Fruit fly (Drosophila melanogaster) whole organism, prepupa: ENCODE data around the gene Xpac.
A peak's percentile ranks its signal among the peaks of the same experiment; 100 is the strongest.

Experiments used
- CG10631 ChIP-seq: fragments of 200-800 bp; sonication (Bioruptor generic); optimal IDR thresholded peaks from 2 replicates; lab custom pipeline; 2016; ENCODE audit warnings: missing biosample characterization, missing genetic modification characterization
- CG10669 ChIP-seq: fragments of 200-800 bp; sonication (Bioruptor generic); optimal IDR thresholded peaks from 3 replicates; lab custom pipeline; 2018; ENCODE audit warnings: missing biosample characterization, mild to moderate bottlenecking, missing genetic modification characterization, moderate library complexity
- CG11294 ChIP-seq: fragments of 200-800 bp; sonication (Bioruptor generic); IDR thresholded peaks from 2 replicates; pipeline ENCODE4 v1.3.6; 2022; ENCODE audit warnings: missing biosample characterization, missing genetic modification characterization
- CG11902 ChIP-seq: fragments of 200-800 bp; sonication (Bioruptor generic); optimal IDR thresholded peaks from 3 replicates; lab custom pipeline; 2016; ENCODE audit warnings: missing biosample characterization, missing genetic modification characterization
- CG15336 ChIP-seq: fragments of 200-800 bp; sonication (Bioruptor generic); IDR thresholded peaks from 2 replicates; pipeline ENCODE4 v1.3.6; 2022; ENCODE audit warnings: missing biosample characterization, missing genetic modification characterization
- CG1621 ChIP-seq: fragments of 200-800 bp; sonication (Bioruptor generic); optimal IDR thresholded peaks from 3 replicates; lab custom pipeline; 2018; ENCODE audit warnings: missing biosample characterization, mild to moderate bottlenecking, missing genetic modification characterization
- CG16779 ChIP-seq: fragments of 200-800 bp; sonication (Bioruptor generic); optimal IDR thresholded peaks from 3 replicates; lab custom pipeline; 2017; ENCODE audit warnings: missing biosample characterization, mild to moderate bottlenecking, missing genetic modification characterization
- CG3032 ChIP-seq: fragments of 200-800 bp; optimal IDR thresholded peaks from 2 replicates; lab custom pipeline; 2019; ENCODE audit warnings: missing biosample characterization, mild to moderate bottlenecking, missing genetic modification characterization, moderate library complexity
- CG31627 ChIP-seq: fragments of 200-800 bp; sonication (Bioruptor generic); optimal IDR thresholded peaks from 3 replicates; lab custom pipeline; 2016; ENCODE audit warnings: missing biosample characterization, missing genetic modification characterization
- CG32006 ChIP-seq: fragments of 200-800 bp; sonication (Bioruptor generic); optimal IDR thresholded peaks from 3 replicates; lab custom pipeline; 2017; ENCODE audit warnings: missing biosample characterization, mild to moderate bottlenecking, missing genetic modification characterization
- CG34406 ChIP-seq: fragments of 200-800 bp; sonication (Bioruptor generic); optimal IDR thresholded peaks from 3 replicates; lab custom pipeline; 2016; ENCODE audit warnings: missing biosample characterization, missing genetic modification characterization
- CG3919 ChIP-seq: fragments of 200-800 bp; sonication (Bioruptor generic); optimal IDR thresholded peaks from 3 replicates; lab custom pipeline; 2016; ENCODE audit warnings: missing biosample characterization, missing genetic modification characterization
- CG4318 ChIP-seq: fragments of 200-800 bp; sonication (Bioruptor generic); optimal IDR thresholded peaks from 3 replicates; lab custom pipeline; 2017; ENCODE audit warnings: missing biosample characterization, mild to moderate bottlenecking, missing genetic modification characterization
- CG6163 ChIP-seq: fragments of 200-800 bp; sonication (Bioruptor generic); IDR thresholded peaks from 3 replicates; pipeline ENCODE4 v1.3.6; 2022; ENCODE audit warnings: missing biosample characterization, missing genetic modification characterization
- CG6792 ChIP-seq: fragments of 200-800 bp; sonication (Bioruptor generic); optimal IDR thresholded peaks from 3 replicates; lab custom pipeline; 2016; ENCODE audit warnings: missing biosample characterization, missing genetic modification characterization
- CG6808 ChIP-seq: fragments of 200-800 bp; sonication (Bioruptor generic); optimal IDR thresholded peaks from 3 replicates; lab custom pipeline; 2017; ENCODE audit warnings: missing biosample characterization, missing genetic modification characterization, mild to moderate bottlenecking, moderate library complexity, missing genetic modification reagents
- CG7368 ChIP-seq: fragments of 200-800 bp; sonication (Bioruptor generic); optimal IDR thresholded peaks from 3 replicates; lab custom pipeline; 2016; ENCODE audit warnings: missing biosample characterization, missing genetic modification characterization
- CG8119 ChIP-seq: fragments of 200-800 bp; sonication (Bioruptor generic); IDR thresholded peaks from 3 replicates; pipeline ENCODE4 v1.3.6; 2022; ENCODE audit warnings: missing biosample characterization, missing genetic modification characterization
- CG8319 ChIP-seq: fragments of 200-800 bp; sonication (Bioruptor generic); optimal IDR thresholded peaks from 3 replicates; lab custom pipeline; 2016; ENCODE audit warnings: missing biosample characterization, missing genetic modification characterization
- CG8632 ChIP-seq: fragments of 200-800 bp; sonication (Bioruptor generic); optimal IDR thresholded peaks from 3 replicates; lab custom pipeline; 2016; ENCODE audit warnings: missing biosample characterization, missing genetic modification characterization
- CG9139 ChIP-seq: fragments of 200-800 bp; sonication (Bioruptor generic); optimal IDR thresholded peaks from 3 replicates; lab custom pipeline; 2017; ENCODE audit warnings: missing biosample characterization, mild to moderate bottlenecking, missing genetic modification characterization
- Eip75B ChIP-seq: fragments of 200-800 bp; sonication (Bioruptor generic); optimal IDR thresholded peaks from 3 replicates; lab custom pipeline; 2016; ENCODE audit warnings: missing biosample characterization, missing genetic modification characterization
- Eip78C ChIP-seq: fragments of 200-800 bp; sonication (Bioruptor generic); peaks from one replicate; lab custom pipeline; 2016; ENCODE audit warnings: missing biosample characterization, missing genetic modification characterization
- Ets21C ChIP-seq: fragments of 200-800 bp; sonication (Bioruptor generic); optimal IDR thresholded peaks from 3 replicates; lab custom pipeline; 2016; ENCODE audit warnings: missing biosample characterization, missing genetic modification characterization
- Ets96B ChIP-seq: fragments of 200-800 bp; optimal IDR thresholded peaks from 2 replicates; lab custom pipeline; 2019; ENCODE audit warnings: missing biosample characterization, mild to moderate bottlenecking, missing genetic modification characterization, moderate library complexity
- Gug ChIP-seq: fragments of 200-800 bp; sonication (Bioruptor generic); IDR thresholded peaks from 2 replicates; pipeline ENCODE4 v1.3.6; 2022; ENCODE audit warnings: missing biosample characterization, missing genetic modification characterization
- Hr38 ChIP-seq: sonication (Bioruptor generic); optimal IDR thresholded peaks from 2 replicates; lab custom pipeline; 2016; ENCODE audit warnings: missing biosample characterization, missing genetic modification characterization
- Hr39 ChIP-seq: fragments of 200-800 bp; sonication (Bioruptor generic); optimal IDR thresholded peaks from 2 replicates; lab custom pipeline; 2016; ENCODE audit warnings: missing biosample characterization, missing genetic modification characterization
- Hr4 ChIP-seq: fragments of 200-800 bp; sonication (Bioruptor generic); optimal IDR thresholded peaks from 3 replicates; lab custom pipeline; 2016; ENCODE audit warnings: missing biosample characterization, missing genetic modification characterization
- Met ChIP-seq: fragments of 200-800 bp; sonication (Bioruptor generic); optimal IDR thresholded peaks from 3 replicates; lab custom pipeline; 2016; ENCODE audit warnings: missing biosample characterization, missing genetic modification characterization
- OdsH ChIP-seq: fragments of 200-800 bp; sonication (Bioruptor generic); optimal IDR thresholded peaks from 3 replicates; lab custom pipeline; 2016; ENCODE audit warnings: missing biosample characterization, missing genetic modification characterization
- Smox ChIP-seq: fragments of 200-800 bp; sonication (Bioruptor generic); optimal IDR thresholded peaks from 3 replicates; lab custom pipeline; 2016; ENCODE audit warnings: missing biosample characterization, missing genetic modification characterization
- Sox102F ChIP-seq: fragments of 200-800 bp; sonication (Bioruptor generic); optimal IDR thresholded peaks from 2 replicates; lab custom pipeline; 2016; ENCODE audit warnings: missing biosample characterization, mild to moderate bottlenecking, missing genetic modification characterization
- Sox14 ChIP-seq: fragments of 200-800 bp; sonication (Bioruptor generic); optimal IDR thresholded peaks from 3 replicates; lab custom pipeline; 2016; ENCODE audit warnings: missing biosample characterization, missing genetic modification characterization
- achi ChIP-seq: fragments of 200-800 bp; sonication (Bioruptor generic); optimal IDR thresholded peaks from 3 replicates; lab custom pipeline; 2016; ENCODE audit warnings: missing biosample characterization, missing genetic modification characterization
- acj6 ChIP-seq: fragments of 200-800 bp; sonication (Bioruptor generic); optimal IDR thresholded peaks from 3 replicates; lab custom pipeline; 2016; ENCODE audit warnings: missing biosample characterization, missing genetic modification characterization
- dac ChIP-seq: fragments of 200-800 bp; sonication (Bioruptor generic); optimal IDR thresholded peaks from 2 replicates; lab custom pipeline; 2017; ENCODE audit warnings: missing biosample characterization, mild to moderate bottlenecking, missing genetic modification characterization
- dsx ChIP-seq: fragments of 200-800 bp; optimal IDR thresholded peaks from 3 replicates; lab custom pipeline; 2019; ENCODE audit warnings: missing biosample characterization, mild to moderate bottlenecking, missing genetic modification characterization, moderate library complexity; ENCODE audit not compliant: poor library complexity, severe bottlenecking
- eg ChIP-seq: fragments of 200-800 bp; sonication (Bioruptor generic); IDR thresholded peaks from 3 replicates; pipeline ENCODE4 v1.3.6; 2022; ENCODE audit warnings: missing biosample characterization, missing genetic modification characterization
- esn ChIP-seq: fragments of 200-800 bp; sonication (Bioruptor generic); optimal IDR thresholded peaks from 2 replicates; lab custom pipeline; 2016; ENCODE audit warnings: missing biosample characterization, mild to moderate bottlenecking, missing genetic modification characterization, moderate library complexity
- fkh ChIP-seq: fragments of 200-800 bp; sonication (Bioruptor generic); optimal IDR thresholded peaks from 3 replicates; lab custom pipeline; 2017; ENCODE audit warnings: missing biosample characterization, mild to moderate bottlenecking, missing genetic modification characterization, moderate library complexity
- lz ChIP-seq: fragments of 200-800 bp; sonication (Bioruptor generic); optimal IDR thresholded peaks from 3 replicates; lab custom pipeline; 2016; ENCODE audit warnings: missing biosample characterization, missing genetic modification characterization
- pdm3 ChIP-seq: fragments of 200-800 bp; sonication (Bioruptor generic); optimal IDR thresholded peaks from 3 replicates; lab custom pipeline; 2016; ENCODE audit warnings: missing biosample characterization, missing genetic modification characterization
- salr ChIP-seq, 2 experiments: fragments of 200-800 bp; sonication (Bioruptor generic); optimal IDR thresholded peaks; 3 replicates each; lab custom pipeline; 2016 to 2018; ENCODE audit warnings: missing biosample characterization in 2 of 2, missing genetic modification characterization in 2 of 2, mild to moderate bottlenecking in 1 of 2
- svp ChIP-seq: fragments of 200-800 bp; sonication (Bioruptor generic); peaks from one replicate; lab custom pipeline; 2016; ENCODE audit warnings: missing biosample characterization, missing genetic modification characterization
- vri ChIP-seq: fragments of 200-800 bp; sonication (Bioruptor generic); optimal IDR thresholded peaks from 3 replicates; lab custom pipeline; 2016; ENCODE audit warnings: missing biosample characterization, mild to moderate bottlenecking, missing genetic modification characterization

Gene Xpac

dm6 chrX:4106756-4107155 lies 2.8 kb upstream of the Xpac start (continued):
- TF ChIP-seq Eip75B (GFP tag; lab: Kevin White, UChicago) (peak; percentile 63), Hr39 (GFP tag; lab: Kevin White, UChicago) (peak; percentile 58), CG6792 (GFP tag; lab: Kevin White, UChicago) (peak; percentile 63), CG9139 (GFP tag; lab: Kevin White, UChicago) (peak; percentile 38), CG10631 (peak; percentile 64), Gug (GFP tag; lab: Robert Waterston, UW) (peak; percentile 51; the same call in 1 of the 2 replicates), CG7368 (peak; percentile 71), Ets21C (GFP tag; lab: Kevin White, UChicago) (peak; percentile 28), Sox14 (GFP tag; lab: Kevin White, UChicago) (peak; percentile 61), CG31627 (GFP tag; lab: Kevin White, UChicago) (peak; percentile 66), CG11902 (GFP tag; lab: Kevin White, UChicago) (no peak), fkh (GFP tag; lab: Kevin White, UChicago) (no peak), CG32006 (GFP tag; lab: Kevin White, UChicago) (peak; percentile 88), CG34406 (GFP tag; lab: Kevin White, UChicago) (peak; percentile 56), acj6 (GFP tag; lab: Kevin White, UChicago) (peak; percentile 67), Hr4 (GFP tag; lab: Kevin White, UChicago) (peak; percentile 70), vri (GFP tag; lab: Kevin White, UChicago) (no peak), eg (peak; percentile 70), svp (GFP tag; lab: Kevin White, UChicago) (peak; percentile 82), CG10669 (peak; percentile 78), CG11294 (GFP tag; lab: Robert Waterston, UW) (0 out of 2 replicates have a peak, but pooled peaks have one; percentile 28), CG8119 (peak; percentile 85), achi (peak; percentile 74), Met (peak; percentile 63), OdsH (GFP tag; lab: Kevin White, UChicago) (peak; percentile 68), Sox102F (GFP tag; lab: Kevin White, UChicago) (peak; percentile 30), CG3032 (peak; percentile 75), Smox (GFP tag; lab: Kevin White, UChicago) (peak; percentile 42)
- TF ChIP-seq, all 60 proteins: peak for 51

dm6 chrX:4106240-4106639 lies 2.2 kb upstream of the Xpac start:
- TF ChIP-seq eg (0 out of 3 replicates have a peak, but pooled peaks have one; percentile 3), CG16779 (tag; lab: Kevin White, UChicago) (no peak), Ets21C (GFP tag; lab: Kevin White, UChicago) (no peak), Gug (GFP tag; lab: Robert Waterston, UW) (no peak), Smox (GFP tag; lab: Kevin White, UChicago) (no peak), dac (GFP tag; lab: Kevin White, UChicago) (no peak), achi (no peak), fkh (GFP tag; lab: Kevin White, UChicago) (peak; percentile 2), CG15336 (GFP tag; lab: Robert Waterston, UW) (0 out of 2 replicates have a peak, but pooled peaks have one; percentile 30), esn (GFP tag; lab: Kevin White, UChicago) (no peak)

- TF ChIP-seq lz (GFP tag; lab: Kevin White, UChicago) (no peak), CG4318 (GFP tag; lab: Kevin White, UChicago) (no peak), CG8319 (GFP tag; lab: Kevin White, UChicago) (no peak), CG3032 (peak; percentile 10), Eip78C (GFP tag; lab: Kevin White, UChicago) (peak; percentile 68), OdsH (GFP tag; lab: Kevin White, UChicago) (no peak), CG31627 (GFP tag; lab: Kevin White, UChicago) (no peak), Hr38 (GFP tag; lab: Kevin White, UChicago) (no peak), salr (GFP tag; optimal IDR thresholded peaks at IDR 0.05; lab: Kevin White, UChicago) (no peak), Hr39 (GFP tag; lab: Kevin White, UChicago) (no peak), Ets96B (tag; lab: Kevin White, UChicago) (no peak), CG3919 (GFP tag; lab: Kevin White, UChicago) (peak; percentile 58), CG7368 (no peak), achi (no peak), CG8632 (GFP tag; lab: Kevin White, UChicago) (no peak), fkh (GFP tag; lab: Kevin White, UChicago) (no peak), Smox (GFP tag; lab: Kevin White, UChicago) (peak; percentile 8), Gug (GFP tag; lab: Robert Waterston, UW) (no peak), Hr4 (GFP tag; lab: Kevin White, UChicago) (no peak), CG32006 (GFP tag; lab: Kevin White, UChicago) (no peak), CG6808 (GFP tag; lab: Kevin White, UChicago) (no peak), CG6163 (GFP tag; lab: Robert Waterston, UW) (peak; percentile 45; the same call in 2 of the 3 replicates), CG1621 (tag; lab: Kevin White, UChicago) (peak; percentile 17), dsx (peak; percentile 52), Sox102F (GFP tag; lab: Kevin White, UChicago) (no peak), pdm3 (GFP tag; lab: Kevin White, UChicago) (no peak), CG8119 (no peak), acj6 (GFP tag; lab: Kevin White, UChicago) (no peak)
These were observed 1.8 kb upstream of the Xpac start, which contains the start of gene cib for dm6 chrX:4105830-4106233. Gene cib, plus strand, starts transcription at chrX:4106113.
